Worm (Caenorhabditis elegans) whole organism, L4/young adult: ENCODE results near the gene ZK1307.2.

ENCODE experiments used
- W03F9.2 ChIP-seq: fragments of 150-350 bp; optimal IDR thresholded peaks from 2 replicates; lab custom pipeline; 2014; ENCODE audit warnings: missing biosample characterization, missing genetic modification characterization
- dao-5 ChIP-seq: sonication (generic microtip); optimal IDR thresholded peaks from 2 replicates; lab custom pipeline; 2016; ENCODE audit warnings: missing genotype, missing genetic modification characterization, moderate library complexity, missing compliant biosample characterization
- him-1 ChIP-seq: sonication (generic microtip); optimal IDR thresholded peaks from 2 replicates; lab custom pipeline; 2016; ENCODE audit warnings: missing genotype, missing genetic modification reagents, missing genetic modification characterization, missing compliant biosample characterization

- TF ChIP-seq W03F9.2 (tag; lab: Kevin White, UChicago) (no peak), him-1 (no peak), dao-5 (tag; lab: Kevin White, UChicago) (no peak)
These were observed 35.0 kb downstream of the ZK1307.2 start for ce11 chrII:9618759-9619158.
